Worm (Caenorhabditis elegans) whole organism, late embryonic: ENCODE results near the gene asb-2.
A peak's percentile ranks its signal among the peaks of the same experiment; 100 is the strongest.

ENCODE experiments used
- C08G9.2 ChIP-seq: sonication (generic microtip); optimal IDR thresholded peaks from 2 replicates; lab custom pipeline; 2016; ENCODE audit warnings: mild to moderate bottlenecking, missing genetic modification characterization, moderate library complexity, missing compliant biosample characterization
- C38D4.7 ChIP-seq: fragments of 200-800 bp; sonication (Bioruptor generic); optimal IDR thresholded peaks from 2 replicates; lab custom pipeline; 2018; ENCODE audit warnings: mild to moderate bottlenecking, missing genetic modification characterization, moderate library complexity, missing compliant biosample characterization
- K02D7.2 ChIP-seq: sonication (generic microtip); optimal IDR thresholded peaks from 2 replicates; lab custom pipeline; 2017; ENCODE audit warnings: mild to moderate bottlenecking, missing genetic modification characterization, missing compliant biosample characterization
- K09A11.1 ChIP-seq: sonication (generic microtip); optimal IDR thresholded peaks from 2 replicates; lab custom pipeline; 2017; ENCODE audit warnings: antibody characterized with exemption, mild to moderate bottlenecking, missing genetic modification characterization, missing compliant biosample characterization; ENCODE audit not compliant: insufficient read depth
- Y22D7AL.16 ChIP-seq: sonication (generic microtip); optimal IDR thresholded peaks from 2 replicates; lab custom pipeline; 2016; ENCODE audit warnings: missing genetic modification characterization, missing compliant biosample characterization
- ahr-1 ChIP-seq: sonication (generic microtip); optimal IDR thresholded peaks from 2 replicates; lab custom pipeline; 2016; ENCODE audit warnings: missing genetic modification characterization, missing compliant biosample characterization
- ama-1 ChIP-seq: fragments of 150-350 bp; optimal IDR thresholded peaks from 2 replicates; lab custom pipeline; 2014
- ceh-14 ChIP-seq: sonication (generic microtip); optimal IDR thresholded peaks from 2 replicates; lab custom pipeline; 2016; ENCODE audit warnings: missing genotype, missing genetic modification characterization, missing compliant biosample characterization
- ceh-18 ChIP-seq: sonication (generic microtip); optimal IDR thresholded peaks from 2 replicates; lab custom pipeline; 2016; ENCODE audit warnings: missing genetic modification characterization, missing compliant biosample characterization
- ceh-19 ChIP-seq: fragments of 200-800 bp; sonication (Bioruptor generic); optimal IDR thresholded peaks from 2 replicates; lab custom pipeline; 2018; ENCODE audit warnings: mild to moderate bottlenecking, missing genetic modification characterization, missing compliant biosample characterization
- ceh-24 ChIP-seq: sonication (generic microtip); optimal IDR thresholded peaks from 2 replicates; lab custom pipeline; 2016; ENCODE audit warnings: mild to moderate bottlenecking, missing genetic modification characterization, missing compliant biosample characterization
- ceh-45 ChIP-seq: fragments of 200-800 bp; sonication (Bioruptor generic); IDR thresholded peaks from 2 replicates; pipeline ENCODE4 v1.3.6; 2022; ENCODE audit warnings: missing genetic modification reagents, missing genetic modification characterization, missing compliant biosample characterization
- ceh-48 ChIP-seq: sonication (generic microtip); optimal IDR thresholded peaks from 2 replicates; lab custom pipeline; 2016; ENCODE audit warnings: missing genetic modification characterization, inconsistent platforms, missing compliant biosample characterization
- dmd-4 ChIP-seq: sonication (generic microtip); optimal IDR thresholded peaks from 2 replicates; lab custom pipeline; 2016; ENCODE audit warnings: borderline replicate concordance, missing genetic modification characterization, missing compliant biosample characterization
- dve-1 ChIP-seq: sonication (generic microtip); optimal IDR thresholded peaks from 2 replicates; lab custom pipeline; 2017; ENCODE audit warnings: antibody characterized with exemption, mild to moderate bottlenecking, missing genetic modification characterization, missing compliant biosample characterization
- elt-2 ChIP-seq: sonication (generic microtip); optimal IDR thresholded peaks from 2 replicates; lab custom pipeline; 2016; ENCODE audit warnings: missing genetic modification reagents, missing genetic modification characterization, missing compliant biosample characterization
- ets-4 ChIP-seq: sonication (generic microtip); optimal IDR thresholded peaks from 2 replicates; lab custom pipeline; 2016; ENCODE audit warnings: missing genetic modification characterization, missing compliant biosample characterization
- eyg-1 ChIP-seq: sonication (generic microtip); optimal IDR thresholded peaks from 2 replicates; lab custom pipeline; 2016; ENCODE audit warnings: missing genotype, missing genetic modification characterization, missing compliant biosample characterization
- fkh-10 ChIP-seq: fragments of 150-350 bp; optimal IDR thresholded peaks from 2 replicates; lab custom pipeline; 2014; ENCODE audit warnings: missing biosample characterization, missing genetic modification reagents, missing genetic modification characterization
- fkh-6 ChIP-seq: sonication (generic microtip); optimal IDR thresholded peaks from 2 replicates; lab custom pipeline; 2016; ENCODE audit warnings: missing genetic modification characterization, missing compliant biosample characterization
- gmeb-2 ChIP-seq: sonication (generic microtip); optimal IDR thresholded peaks from 2 replicates; lab custom pipeline; 2016; ENCODE audit warnings: missing genetic modification characterization, inconsistent platforms, missing compliant biosample characterization
- hlh-15 ChIP-seq: sonication (generic microtip); optimal IDR thresholded peaks from 2 replicates; lab custom pipeline; 2016; ENCODE audit warnings: missing genetic modification characterization, missing compliant biosample characterization
- lim-6 ChIP-seq: sonication (generic microtip); optimal IDR thresholded peaks from 2 replicates; lab custom pipeline; 2016; ENCODE audit warnings: missing genetic modification characterization, missing compliant biosample characterization
- madf-2 ChIP-seq: sonication (generic microtip); optimal IDR thresholded peaks from 2 replicates; lab custom pipeline; 2017; ENCODE audit warnings: missing genetic modification characterization, missing compliant biosample characterization
- nhr-11 ChIP-seq: fragments of 150-350 bp; optimal IDR thresholded peaks from 2 replicates; lab custom pipeline; 2014; ENCODE audit warnings: missing biosample characterization, missing genetic modification characterization
- npax-4 ChIP-seq: sonication (generic microtip); optimal IDR thresholded peaks from 2 replicates; lab custom pipeline; 2016; ENCODE audit warnings: missing genetic modification characterization, missing compliant biosample characterization
- pax-1 ChIP-seq: fragments of 150-350 bp; optimal IDR thresholded peaks from 2 replicates; lab custom pipeline; 2014; ENCODE audit warnings: missing biosample characterization, missing genetic modification characterization
- ref-2 ChIP-seq: sonication (generic microtip); optimal IDR thresholded peaks from 2 replicates; lab custom pipeline; 2016; ENCODE audit warnings: missing genetic modification characterization, missing compliant biosample characterization
- sdc-2 ChIP-seq: sonication (generic microtip); optimal IDR thresholded peaks from 2 replicates; lab custom pipeline; 2016; ENCODE audit warnings: missing genotype, missing genetic modification characterization, missing compliant biosample characterization
- sox-2 ChIP-seq: fragments of 200-800 bp; sonication (Bioruptor generic); IDR thresholded peaks from 2 replicates; pipeline ENCODE4 v1.3.6; 2022; ENCODE audit warnings: missing genetic modification reagents, missing genetic modification characterization, missing compliant biosample characterization
- sox-4 ChIP-seq: sonication (generic microtip); optimal IDR thresholded peaks from 2 replicates; lab custom pipeline; 2017; ENCODE audit warnings: mild to moderate bottlenecking, missing genetic modification characterization, inconsistent platforms, missing compliant biosample characterization
- tbx-7 ChIP-seq: sonication (generic microtip); optimal IDR thresholded peaks from 2 replicates; lab custom pipeline; 2016; ENCODE audit warnings: missing genotype, missing genetic modification characterization, missing compliant biosample characterization
- unc-3 ChIP-seq, 2 experiments: fragments of 200-800 bp in 1 of 2; sonication (Bioruptor generic) in 1 of 2; sonication (generic microtip) in 1 of 2; conservative IDR thresholded peaks in 1 of 2; optimal IDR thresholded peaks in 1 of 2; 2 replicates each; pipeline versions ENCODE4 v1.3.6 to Lab custom; 2016 to 2022; ENCODE audit warnings: missing compliant biosample characterization in 2 of 2, missing genetic modification characterization in 2 of 2, missing genetic modification reagents in 1 of 2
- unc-42 ChIP-seq: sonication (generic microtip); optimal IDR thresholded peaks from 2 replicates; lab custom pipeline; 2016; ENCODE audit warnings: missing genotype, missing genetic modification characterization, missing compliant biosample characterization
- unc-55 ChIP-seq: sonication (generic microtip); optimal IDR thresholded peaks from 2 replicates; lab custom pipeline; 2017; ENCODE audit warnings: missing biosample characterization, missing genetic modification reagents, missing genetic modification characterization
- unc-86 ChIP-seq: sonication (generic microtip); optimal IDR thresholded peaks from 2 replicates; lab custom pipeline; 2016; ENCODE audit warnings: missing genetic modification characterization, missing compliant biosample characterization
- ztf-16 ChIP-seq: sonication (generic microtip); optimal IDR thresholded peaks from 2 replicates; lab custom pipeline; 2017; ENCODE audit warnings: missing genetic modification characterization, missing compliant biosample characterization

asb-2 gene

ce11 chrX:4488807-4489336 lies 19.3 kb downstream of the asb-2 start, which contains the start of gene ncr-1:
TSS of gene ncr-1 (minus strand) at chrX:4488857.
- TF ChIP-seq gmeb-2 (tag; lab: Kevin White, UChicago) = no peak
- no peak for TF ChIP-seq sox-4 (tag; lab: Kevin White, UChicago)
- no peak for TF ChIP-seq ahr-1 (tag; lab: Kevin White, UChicago)
- TF ChIP-seq ztf-16 (tag; lab: Kevin White, UChicago) = no peak
- no peak for TF ChIP-seq nhr-11 (tag; lab: Kevin White, UChicago)

- TF ChIP-seq ama-1 (lab: Kevin White, UChicago) = no peak
- no peak for TF ChIP-seq pax-1 (tag; lab: Kevin White, UChicago)
- TF ChIP-seq ceh-19 (GFP tag; lab: Kevin White, UChicago) = no peak
- no peak for TF ChIP-seq C38D4.7
- no peak for TF ChIP-seq elt-2 (tag; lab: Kevin White, UChicago)
- no peak for TF ChIP-seq fkh-10 (GFP tag; lab: Kevin White, UChicago)
- no peak for TF ChIP-seq ceh-18 (tag; lab: Kevin White, UChicago)
- TF ChIP-seq eyg-1 (tag; lab: Kevin White, UChicago) = no peak
- TF ChIP-seq ceh-45 = no peak
- TF ChIP-seq sox-2 (GFP tag; lab: Robert Waterston, UW) = no peak
- TF ChIP-seq unc-3 (GFP tag; conservative IDR thresholded peaks at IDR 0.05; lab: Robert Waterston, UW) = no peak
- TF ChIP-seq unc-3 (tag; optimal IDR thresholded peaks at IDR 0.05; lab: Kevin White, UChicago) = no peak
Measured at ce11 chrX:4490400-4490799, 20.8 kb downstream of the asb-2 start.

ce11 chrX:4492199-4492598 lies 22.6 kb downstream of the asb-2 start, which contains the start of gene F46H6.5:
TSS of gene F46H6.5 (minus strand) at chrX:4492208.
- TF ChIP-seq dve-1 (tag; lab: Kevin White, UChicago) (no peak), ceh-48 (tag; lab: Kevin White, UChicago) (no peak), unc-42 (tag; lab: Kevin White, UChicago) (no peak), C08G9.2 (tag; lab: Kevin White, UChicago) (no peak), ztf-16 (tag; lab: Kevin White, UChicago) (no peak), Y22D7AL.16 (tag; lab: Kevin White, UChicago) (no peak), unc-55 (GFP tag; lab: Kevin White, UChicago) (no peak), npax-4 (tag; lab: Kevin White, UChicago) (no peak), sox-4 (tag; lab: Kevin White, UChicago) (no peak), ceh-14 (tag; lab: Kevin White, UChicago) (no peak), sdc-2 (tag; lab: Kevin White, UChicago) (no peak), K02D7.2 (tag; lab: Kevin White, UChicago) (no peak), dmd-4 (no peak), hlh-15 (tag; lab: Kevin White, UChicago) (no peak), sox-2 (GFP tag; lab: Robert Waterston, UW) (no peak)

- peak; percentile 60 for TF ChIP-seq unc-42 (tag; lab: Kevin White, UChicago)
- no peak for TF ChIP-seq ceh-24 (tag; lab: Kevin White, UChicago)
Measured at ce11 chrX:4493439-4494006, 24.0 kb downstream of the asb-2 start.

DNA sequence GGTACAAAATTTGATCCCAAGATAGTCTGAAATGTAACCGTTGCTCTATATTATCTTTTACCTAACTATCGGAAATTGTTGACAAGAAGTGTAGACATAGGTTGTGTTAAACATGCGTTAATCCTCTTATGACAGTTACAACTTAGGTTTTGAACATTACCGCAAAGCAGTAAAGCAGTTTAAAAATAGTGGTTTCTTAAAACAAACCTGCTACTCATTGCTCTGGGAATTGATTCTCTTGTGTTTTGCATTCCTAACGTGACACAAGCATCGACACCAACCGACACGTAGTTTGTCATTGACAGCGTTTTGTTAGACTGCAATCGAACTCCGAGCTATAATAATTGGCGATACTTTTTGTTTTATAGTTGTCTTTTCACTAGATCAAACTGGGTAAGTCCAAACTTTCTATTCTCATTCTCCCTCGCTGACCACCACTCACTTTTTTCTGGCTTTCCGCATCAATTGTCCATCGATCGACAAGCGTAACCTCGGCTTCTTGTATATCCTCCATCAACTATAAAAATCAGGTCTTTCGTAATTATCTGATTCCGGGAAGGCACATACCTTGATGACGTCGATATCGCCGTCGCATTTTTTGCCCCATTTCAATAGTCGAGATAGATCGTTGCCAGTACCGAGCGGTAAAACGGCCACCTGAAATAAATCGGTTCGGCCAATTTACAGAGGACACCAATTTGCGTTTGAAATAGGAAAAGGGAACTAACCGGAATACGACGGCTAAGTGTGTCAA lies 26.4 kb downstream of the asb-2 start:
- TF ChIP-seq Y22D7AL.16 (tag; lab: Kevin White, UChicago) (no peak), ref-2 (tag; lab: Kevin White, UChicago) (no peak), ceh-45 (no peak), madf-2 (no peak), ceh-48 (tag; lab: Kevin White, UChicago) (no peak), fkh-6 (tag; lab: Kevin White, UChicago) (no peak), ets-4 (tag; lab: Kevin White, UChicago) (no peak), K09A11.1 (no peak), unc-86 (tag; lab: Kevin White, UChicago) (no peak), tbx-7 (tag; lab: Kevin White, UChicago) (no peak), dmd-4 (no peak), ama-1 (lab: Kevin White, UChicago) (no peak), npax-4 (tag; lab: Kevin White, UChicago) (no peak), lim-6 (tag; lab: Kevin White, UChicago) (no peak)
